Worm (Caenorhabditis elegans) whole organism, young adult: ENCODE results near the gene ugt-6.

ENCODE experiments used
- D2030.7 ChIP-seq: fragments of 200-800 bp; sonication (Bioruptor generic); IDR thresholded peaks from 2 replicates; pipeline ENCODE4 v1.3.6; 2022; ENCODE audit warnings: missing genetic modification reagents, missing genetic modification characterization, missing compliant biosample characterization
- F37B4.10 ChIP-seq: fragments of 200-800 bp; sonication (Bioruptor generic); IDR thresholded peaks from 2 replicates; pipeline ENCODE4 v1.3.6; 2022; ENCODE audit warnings: missing genetic modification characterization, missing compliant biosample characterization
- Y53G8AR.9 ChIP-seq: fragments of 200-800 bp; sonication (Bioruptor generic); conservative IDR thresholded peaks from 2 replicates; pipeline ENCODE4 v1.3.6; 2022; ENCODE audit warnings: missing genetic modification reagents, missing genetic modification characterization, missing compliant biosample characterization
- dpl-1 ChIP-seq: fragments of 150-350 bp; optimal IDR thresholded peaks from 2 replicates; lab custom pipeline; 2014; ENCODE audit warnings: missing biosample characterization, missing genetic modification reagents, missing genetic modification characterization
- efl-1 ChIP-seq: fragments of 150-350 bp; optimal IDR thresholded peaks from 2 replicates; lab custom pipeline; 2014; ENCODE audit warnings: missing biosample characterization, missing genetic modification reagents, missing genetic modification characterization
- madf-10 ChIP-seq: sonication (generic microtip); optimal IDR thresholded peaks from 2 replicates; lab custom pipeline; 2016; ENCODE audit warnings: mild to moderate bottlenecking, missing genetic modification characterization, missing compliant biosample characterization
- mel-28 ChIP-seq: sonication (generic microtip); optimal IDR thresholded peaks from 2 replicates; lab custom pipeline; 2016; ENCODE audit warnings: borderline replicate concordance, mild to moderate bottlenecking, missing genetic modification characterization, missing compliant biosample characterization
- snpc-4 ChIP-seq, 5 experiments: fragments of 150-350 bp in 1 of 5; sonication (generic microtip) in 4 of 5; optimal IDR thresholded peaks; 2 replicates each; lab custom pipeline; 2014 to 2018; ENCODE audit warnings: missing genetic modification characterization in 5 of 5, missing biosample characterization in 3 of 5, antibody characterized with exemption in 2 of 5, mild to moderate bottlenecking in 2 of 5, missing compliant biosample characterization in 2 of 5, missing genotype in 2 of 5, moderate library complexity in 2 of 5, missing genetic modification reagents in 1 of 5
- unc-62 ChIP-seq: fragments of 150-350 bp; optimal IDR thresholded peaks from 2 replicates; lab custom pipeline; 2014; ENCODE audit warnings: missing biosample characterization, missing genetic modification reagents, missing genetic modification characterization

ce11 chrV:12790188-12790587 lies 7.8 kb downstream of the ugt-6 start, which contains the start of gene srbc-43:
- TF ChIP-seq Y53G8AR.9 = no peak
- no peak for TF ChIP-seq D2030.7 (GFP tag; lab: Robert Waterston, UW)
- TF ChIP-seq snpc-4 (GFP tag; optimal IDR thresholded peaks at IDR 0.05; lab: Kevin White, UChicago) = no peak
- no peak for TF ChIP-seq snpc-4 (tag; optimal IDR thresholded peaks at IDR 0.05; lab: Kevin White, UChicago)
- no peak for TF ChIP-seq efl-1 (GFP tag; lab: Kevin White, UChicago)
- no peak for TF ChIP-seq F37B4.10
- TF ChIP-seq dpl-1 = no peak
- no peak for TF ChIP-seq unc-62 (GFP tag; lab: Kevin White, UChicago)
- TF ChIP-seq madf-10 = no peak
- TF ChIP-seq mel-28 (tag; lab: Kevin White, UChicago) = no peak
